Worm (Caenorhabditis elegans) whole organism, L3 larva: ENCODE data around the gene trpp-4.
A peak's percentile ranks its signal among the peaks of the same experiment; 100 is the strongest.

Source experiments
- aly-2 ChIP-seq: fragments of 150-350 bp; optimal IDR thresholded peaks from 2 replicates; lab custom pipeline; 2014; ENCODE audit warnings: missing biosample characterization, missing genetic modification characterization
- ama-1 ChIP-seq: fragments of 150-350 bp; optimal IDR thresholded peaks from 2 replicates; lab custom pipeline; 2018
- ceh-28 ChIP-seq: fragments of 150-350 bp; optimal IDR thresholded peaks from 2 replicates; lab custom pipeline; 2014; ENCODE audit warnings: missing biosample characterization, missing genetic modification reagents, missing genetic modification characterization
- ceh-82 ChIP-seq: fragments of 150-350 bp; optimal IDR thresholded peaks from 2 replicates; lab custom pipeline; 2014; ENCODE audit warnings: missing biosample characterization, missing genetic modification characterization
- ceh-9 ChIP-seq: sonication (generic microtip); optimal IDR thresholded peaks from 2 replicates; lab custom pipeline; 2018; ENCODE audit warnings: missing biosample characterization, missing genetic modification characterization
- egl-5 ChIP-seq: fragments of 150-350 bp; optimal IDR thresholded peaks from 2 replicates; lab custom pipeline; 2017; ENCODE audit warnings: missing biosample characterization, missing genetic modification reagents, missing genetic modification characterization, inconsistent platforms
- elt-2 ChIP-seq: sonication (generic microtip); optimal IDR thresholded peaks from 2 replicates; lab custom pipeline; 2016; ENCODE audit warnings: missing genetic modification reagents, mild to moderate bottlenecking, missing genetic modification characterization, missing compliant biosample characterization
- eor-1 ChIP-seq, 2 experiments: fragments of 150-350 bp; optimal IDR thresholded peaks; 2 replicates each; lab custom pipeline; 2014 to 2018; ENCODE audit warnings: missing biosample characterization in 2 of 2, missing genetic modification characterization in 2 of 2
- fkh-10 ChIP-seq: sonication (generic microtip); optimal IDR thresholded peaks from 2 replicates; lab custom pipeline; 2017; ENCODE audit warnings: missing biosample characterization, missing genetic modification reagents, missing genetic modification characterization
- fkh-2 ChIP-seq: fragments of 150-350 bp; optimal IDR thresholded peaks from 2 replicates; lab custom pipeline; 2014; ENCODE audit warnings: missing biosample characterization, missing genetic modification reagents, missing genetic modification characterization
- fos-1 ChIP-seq: fragments of 150-350 bp; optimal IDR thresholded peaks from 2 replicates; lab custom pipeline; 2014; ENCODE audit warnings: missing biosample characterization, missing genetic modification characterization
- hmg-11 ChIP-seq: sonication (generic microtip); optimal IDR thresholded peaks from 2 replicates; lab custom pipeline; 2016; ENCODE audit warnings: missing genetic modification characterization, missing compliant biosample characterization
- jun-1 ChIP-seq: fragments of 150-350 bp; optimal IDR thresholded peaks from 2 replicates; lab custom pipeline; 2014; ENCODE audit warnings: missing biosample characterization, missing genetic modification reagents, missing genetic modification characterization
- lin-15B ChIP-seq: fragments of 150-350 bp; optimal IDR thresholded peaks from 2 replicates; lab custom pipeline; 2014; ENCODE audit warnings: missing biosample characterization, missing genetic modification characterization
- lin-39 ChIP-seq: fragments of 150-350 bp; optimal IDR thresholded peaks from 2 replicates; lab custom pipeline; 2018; ENCODE audit warnings: missing biosample characterization, missing genetic modification reagents, missing genetic modification characterization
- lsy-12 ChIP-seq: sonication (generic microtip); optimal IDR thresholded peaks from 2 replicates; lab custom pipeline; 2016; ENCODE audit warnings: mild to moderate bottlenecking, missing genetic modification characterization, missing compliant biosample characterization
- mdl-1 ChIP-seq: fragments of 150-350 bp; optimal IDR thresholded peaks from 2 replicates; lab custom pipeline; 2014; ENCODE audit warnings: missing biosample characterization, missing genetic modification characterization
- mml-1 ChIP-seq: fragments of 150-350 bp; sonication (generic microtip); optimal IDR thresholded peaks from 3 replicates; lab custom pipeline; 2014; ENCODE audit warnings: missing biosample characterization, missing genetic modification characterization
- nhr-11 ChIP-seq: fragments of 150-350 bp; optimal IDR thresholded peaks from 2 replicates; lab custom pipeline; 2014; ENCODE audit warnings: missing biosample characterization, missing genetic modification characterization
- nhr-23 ChIP-seq: fragments of 150-350 bp; optimal IDR thresholded peaks from 2 replicates; lab custom pipeline; 2014; ENCODE audit warnings: missing biosample characterization, missing genetic modification reagents, missing genetic modification characterization
- nhr-25 ChIP-seq: sonication (generic microtip); optimal IDR thresholded peaks from 2 replicates; lab custom pipeline; 2017; ENCODE audit warnings: missing biosample characterization, missing genetic modification characterization
- nhr-28 ChIP-seq: fragments of 150-350 bp; optimal IDR thresholded peaks from 2 replicates; lab custom pipeline; 2014; ENCODE audit warnings: missing biosample characterization, missing genetic modification characterization
- nhr-43 ChIP-seq: sonication (generic microtip); optimal IDR thresholded peaks from 2 replicates; lab custom pipeline; 2016; ENCODE audit warnings: mild to moderate bottlenecking, missing genetic modification characterization, missing compliant biosample characterization; ENCODE audit not compliant: poor library complexity, severe bottlenecking
- nhr-67 ChIP-seq: fragments of 150-350 bp; optimal IDR thresholded peaks from 2 replicates; lab custom pipeline; 2014; ENCODE audit warnings: missing biosample characterization, missing genetic modification characterization
- nhr-77 ChIP-seq: fragments of 150-350 bp; optimal IDR thresholded peaks from 2 replicates; lab custom pipeline; 2014; ENCODE audit warnings: missing biosample characterization, missing genetic modification characterization
- pha-4 ChIP-seq: fragments of 150-350 bp; optimal IDR thresholded peaks from 2 replicates; lab custom pipeline; 2014; ENCODE audit warnings: missing biosample characterization, missing genetic modification reagents, missing genetic modification characterization
- pqm-1 ChIP-seq: fragments of 150-350 bp; optimal IDR thresholded peaks from 2 replicates; lab custom pipeline; 2017; ENCODE audit warnings: missing biosample characterization, missing genetic modification characterization, inconsistent platforms
- sea-2 ChIP-seq: fragments of 150-350 bp; sonication (generic microtip); optimal IDR thresholded peaks from 4 replicates; lab custom pipeline; 2014; ENCODE audit warnings: missing biosample characterization, missing genetic modification reagents, missing genetic modification characterization
- skn-1 ChIP-seq: fragments of 150-350 bp; optimal IDR thresholded peaks from 2 replicates; lab custom pipeline; 2014; ENCODE audit warnings: missing biosample characterization, missing genetic modification characterization
- unc-39 ChIP-seq: sonication (generic microtip); optimal IDR thresholded peaks from 4 replicates; lab custom pipeline; 2017; ENCODE audit warnings: missing biosample characterization, missing genetic modification characterization
- unc-62 ChIP-seq: fragments of 150-350 bp; sonication (generic microtip); optimal IDR thresholded peaks from 4 replicates; lab custom pipeline; 2014; ENCODE audit warnings: missing biosample characterization, missing genetic modification reagents, missing genetic modification characterization
- ztf-11 ChIP-seq: fragments of 150-350 bp; optimal IDR thresholded peaks from 2 replicates; lab custom pipeline; 2014; ENCODE audit warnings: missing biosample characterization, missing genetic modification characterization

trpp-4 gene

DNA sequence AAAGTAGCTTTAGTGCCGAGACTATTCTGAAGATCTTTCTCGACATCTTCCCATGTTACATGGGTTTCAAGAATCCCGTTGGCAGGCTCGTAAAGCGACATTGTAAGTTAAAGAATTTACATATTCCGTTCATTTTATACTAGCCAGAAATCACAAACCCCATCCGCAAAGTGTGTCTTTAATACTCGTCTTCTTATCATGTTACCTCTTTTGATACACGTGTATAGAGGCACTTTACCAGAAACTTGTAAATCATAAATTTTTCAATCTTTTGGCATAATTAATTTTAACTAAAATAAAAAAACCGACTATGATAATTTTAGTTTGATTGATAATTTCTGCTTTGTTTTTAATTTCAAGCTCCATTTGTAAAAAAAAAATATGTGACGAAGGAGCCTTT is 29.1 kb upstream of the trpp-4 start, which contains the start of gene E02C12.6:
Gene E02C12.6 (minus strand): TSS at position 101 of the 400 bp plus-strand sequence.
- no peak for TF ChIP-seq nhr-23 (tag; lab: Kevin White, UChicago)
- TF ChIP-seq jun-1: no peak
- TF ChIP-seq fkh-10 (GFP tag; lab: Kevin White, UChicago): no peak
- TF ChIP-seq pha-4 (tag; lab: Kevin White, UChicago): no peak
- TF ChIP-seq nhr-25 (tag; lab: Kevin White, UChicago): no peak
- no peak for TF ChIP-seq ztf-11 (tag; lab: Kevin White, UChicago)
- TF ChIP-seq nhr-28 (tag; lab: Kevin White, UChicago): no peak
- no peak for TF ChIP-seq unc-62 (GFP tag; lab: Kevin White, UChicago)

DNA sequence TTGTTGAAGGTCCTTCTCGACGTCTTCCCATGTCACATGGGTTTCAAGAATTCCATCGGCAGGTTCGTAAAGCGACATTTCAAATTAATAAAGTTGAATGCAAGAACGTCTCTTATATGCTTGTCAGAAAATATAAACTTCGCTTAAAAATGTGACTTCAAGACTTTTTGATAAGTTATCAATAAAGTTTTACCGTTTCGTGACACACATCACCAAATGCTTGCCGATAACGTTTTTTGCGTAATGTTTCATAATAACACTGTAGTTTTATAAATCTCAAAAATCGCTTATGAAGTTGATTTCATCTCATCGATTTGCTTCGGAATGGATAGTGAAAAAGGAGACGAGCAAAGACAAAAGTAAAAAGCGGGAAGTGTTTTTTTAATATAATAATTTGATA is 26.7 kb upstream of the trpp-4 start, which contains the start of gene E02C12.8:
Gene E02C12.8 (minus strand): TSS at position 141 of the 400 bp plus-strand sequence.
- TF ChIP-seq ama-1 (lab: Kevin White, UChicago) (no peak), fkh-2 (tag; lab: Kevin White, UChicago) (no peak), pqm-1 (peak; percentile 75), elt-2 (peak; percentile 85)

DNA sequence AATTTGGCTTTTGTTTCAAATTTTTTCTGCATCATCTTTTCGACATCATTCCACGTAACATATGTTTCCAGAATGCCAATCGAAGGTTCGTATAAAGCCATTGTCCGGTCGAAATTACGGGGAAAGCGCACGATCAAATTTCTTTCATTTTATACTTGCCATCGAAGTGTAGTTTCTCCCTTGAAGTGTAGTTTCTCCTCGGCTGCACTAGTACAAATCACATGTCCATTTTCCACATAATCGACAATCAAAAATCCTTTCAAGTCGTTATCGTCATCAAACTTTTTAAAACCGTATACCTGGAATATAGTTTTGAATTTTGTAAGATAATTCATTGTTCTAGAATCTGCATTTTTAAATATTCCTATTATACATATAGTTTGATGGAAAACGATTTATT is 24.7 kb upstream of the trpp-4 start, which contains the start of gene E02C12.9:
Gene E02C12.9 (minus strand): TSS at position 101 of the 400 bp plus-strand sequence.
- TF ChIP-seq unc-39 (tag; lab: Kevin White, UChicago): no peak
- TF ChIP-seq aly-2 (tag; lab: Kevin White, UChicago): no peak
- no peak for TF ChIP-seq eor-1 (tag; optimal IDR thresholded peaks at IDR 0.05; lab: Kevin White, UChicago)
- no peak for TF ChIP-seq lin-15B (tag; lab: Kevin White, UChicago)
- no peak for TF ChIP-seq ceh-82 (tag; lab: Kevin White, UChicago)
- TF ChIP-seq sea-2: no peak
- TF ChIP-seq lin-39 (tag; lab: Kevin White, UChicago): no peak
- TF ChIP-seq lsy-12 (tag; lab: Kevin White, UChicago): no peak
- no peak for TF ChIP-seq jun-1
- no peak for TF ChIP-seq ceh-9 (tag; lab: Kevin White, UChicago)
- no peak for TF ChIP-seq egl-5
- TF ChIP-seq mdl-1 (tag; lab: Kevin White, UChicago): no peak
- no peak for TF ChIP-seq skn-1 (tag; lab: Kevin White, UChicago)
- TF ChIP-seq nhr-67 (tag; lab: Kevin White, UChicago): no peak
- TF ChIP-seq mml-1 (tag; lab: Kevin White, UChicago): no peak
- TF ChIP-seq nhr-43 (tag; lab: Kevin White, UChicago): no peak
- no peak for TF ChIP-seq nhr-23 (tag; lab: Kevin White, UChicago)
- no peak for TF ChIP-seq ama-1 (lab: Kevin White, UChicago)
- no peak for TF ChIP-seq nhr-77 (tag; lab: Kevin White, UChicago)
- no peak for TF ChIP-seq nhr-11

DNA sequence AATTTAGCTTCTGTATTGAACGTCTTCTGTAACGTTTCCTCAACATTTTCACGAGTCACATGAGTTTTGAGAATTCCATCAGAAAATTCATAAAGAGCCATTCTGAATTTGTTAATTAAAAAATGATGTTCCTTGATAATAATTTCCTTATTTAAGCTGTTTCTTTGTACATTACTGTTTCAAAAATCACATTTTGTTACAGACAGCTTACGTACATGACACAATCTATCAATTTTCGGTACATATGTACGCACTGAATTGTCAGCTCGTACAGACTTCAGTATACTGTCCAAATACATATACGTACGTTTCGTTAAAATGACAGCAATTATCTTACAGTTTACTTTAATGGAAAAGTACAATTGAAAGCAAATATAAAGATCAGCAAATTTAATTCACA is 23.7 kb upstream of the trpp-4 start, which contains the start of gene E02C12.19:
Gene E02C12.19 (minus strand): TSS at position 101 of the 400 bp plus-strand sequence.
- TF ChIP-seq skn-1 (tag; lab: Kevin White, UChicago) (no peak), ceh-9 (tag; lab: Kevin White, UChicago) (no peak), nhr-67 (tag; lab: Kevin White, UChicago) (no peak), mml-1 (tag; lab: Kevin White, UChicago) (no peak), nhr-23 (tag; lab: Kevin White, UChicago) (no peak), fos-1 (tag; lab: Kevin White, UChicago) (no peak), pha-4 (tag; lab: Kevin White, UChicago) (no peak)
- TF ChIP-seq, all 47 proteins: peak for 0

DNA sequence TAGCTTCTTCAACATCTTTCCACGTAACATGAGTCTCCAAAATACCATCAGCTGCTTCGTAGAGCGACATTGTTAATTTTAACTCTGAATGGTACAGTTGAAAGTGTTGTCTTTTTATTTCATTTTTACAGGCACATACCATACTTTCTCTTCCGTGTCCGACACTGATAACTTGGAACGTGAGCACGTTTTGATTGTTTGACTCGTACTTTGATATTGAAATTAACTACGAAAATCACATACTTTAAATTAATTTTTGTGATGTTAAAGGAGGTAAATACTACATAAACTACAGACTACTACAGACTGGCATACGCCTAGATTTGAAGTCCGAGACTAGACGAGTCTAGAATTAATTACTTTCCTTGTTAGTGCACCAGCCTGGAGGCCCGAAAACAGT is 21.8 kb upstream of the trpp-4 start, which contains the start of gene E02C12.10:
Gene E02C12.10 (minus strand): TSS at position 75 of the 400 bp plus-strand sequence.
- TF ChIP-seq ceh-28 (tag; lab: Kevin White, UChicago): no peak
- TF ChIP-seq nhr-77 (tag; lab: Kevin White, UChicago): no peak
- no peak for TF ChIP-seq lsy-12 (tag; lab: Kevin White, UChicago)
- no peak for TF ChIP-seq hmg-11 (tag; lab: Kevin White, UChicago)
- TF ChIP-seq nhr-28 (tag; lab: Kevin White, UChicago): no peak
- no peak for TF ChIP-seq unc-39 (tag; lab: Kevin White, UChicago)
